Fruit fly (Drosophila melanogaster) whole organism, embryonic: ENCODE results near the gene CG5565.

Source experiments
- C15 ChIP-seq: fragments of 200-800 bp; sonication (Bioruptor generic); IDR thresholded peaks from 3 replicates; pipeline ENCODE4 v1.3.6; 2022; ENCODE audit warnings: missing biosample characterization, missing genetic modification characterization
- CG10462 ChIP-seq: fragments of 200-800 bp; sonication (Bioruptor generic); optimal IDR thresholded peaks from 2 replicates; lab custom pipeline; 2016; ENCODE audit warnings: missing biosample characterization, missing genetic modification characterization
- CG11504 ChIP-seq: fragments of 200-800 bp; sonication (Bioruptor generic); optimal IDR thresholded peaks from 3 replicates; lab custom pipeline; 2019; ENCODE audit warnings: missing biosample characterization, mild to moderate bottlenecking, missing genetic modification characterization, moderate library complexity
- CG12659 ChIP-seq: fragments of 200-800 bp; sonication (Bioruptor generic); optimal IDR thresholded peaks from 3 replicates; lab custom pipeline; 2017; ENCODE audit warnings: mild to moderate bottlenecking, missing biosample characterization, missing genetic modification reagents, missing genetic modification characterization
- CG12769 ChIP-seq: fragments of 200-800 bp; sonication (Bioruptor generic); optimal IDR thresholded peaks from 2 replicates; lab custom pipeline; 2019; ENCODE audit warnings: missing biosample characterization, mild to moderate bottlenecking, missing genetic modification characterization, moderate library complexity
- CG13287 ChIP-seq: fragments of 200-800 bp; sonication (Bioruptor generic); IDR thresholded peaks from 2 replicates; pipeline ENCODE4 v1.3.6; 2022; ENCODE audit warnings: missing biosample characterization, missing genetic modification characterization; ENCODE audit not compliant: partially characterized antibody
- CG13894 ChIP-seq: fragments of 200-800 bp; sonication (Bioruptor generic); optimal IDR thresholded peaks from 3 replicates; lab custom pipeline; 2018; ENCODE audit warnings: missing biosample characterization, mild to moderate bottlenecking, missing genetic modification characterization, moderate library complexity
- CG14860 ChIP-seq: fragments of 200-800 bp; sonication (Bioruptor generic); IDR thresholded peaks from 3 replicates; pipeline ENCODE4 v1.3.6; 2022; ENCODE audit warnings: missing biosample characterization, missing genetic modification characterization; ENCODE audit not compliant: partially characterized antibody
- CG15479 ChIP-seq: fragments of 200-800 bp; sonication (Bioruptor generic); optimal IDR thresholded peaks from 3 replicates; lab custom pipeline; 2019; ENCODE audit warnings: missing biosample characterization, mild to moderate bottlenecking, missing genetic modification characterization, moderate library complexity
- CG16815 ChIP-seq: fragments of 200-800 bp; sonication (Bioruptor generic); optimal IDR thresholded peaks from 3 replicates; lab custom pipeline; 2017; ENCODE audit warnings: missing biosample characterization, mild to moderate bottlenecking, missing genetic modification characterization
- CG17912 ChIP-seq: fragments of 200-800 bp; sonication (Bioruptor generic); optimal IDR thresholded peaks from 2 replicates; lab custom pipeline; 2018; ENCODE audit warnings: missing biosample characterization, mild to moderate bottlenecking, missing genetic modification characterization
- CG2116 ChIP-seq: fragments of 200-800 bp; sonication (Bioruptor generic); optimal IDR thresholded peaks from 3 replicates; lab custom pipeline; 2018; ENCODE audit warnings: missing biosample characterization, mild to moderate bottlenecking, missing genetic modification characterization
- CG3847 ChIP-seq: fragments of 200-800 bp; sonication (Bioruptor generic); IDR thresholded peaks from 2 replicates; pipeline ENCODE4 v1.3.6; 2022; ENCODE audit warnings: missing biosample characterization, missing genetic modification characterization
- CG4360 ChIP-seq: fragments of 200-800 bp; sonication (Bioruptor generic); IDR thresholded peaks from 2 replicates; pipeline ENCODE4 v1.3.6; 2022; ENCODE audit warnings: missing biosample characterization, missing genetic modification characterization
- CG4424 ChIP-seq: fragments of 200-800 bp; sonication (Bioruptor generic); optimal IDR thresholded peaks from 3 replicates; lab custom pipeline; 2016; ENCODE audit warnings: missing biosample characterization, missing genetic modification characterization
- CG4854 ChIP-seq: fragments of 200-800 bp; sonication (Bioruptor generic); optimal IDR thresholded peaks from 2 replicates; lab custom pipeline; 2016; ENCODE audit warnings: missing biosample characterization, missing genetic modification characterization, inconsistent platforms
- CG6175 ChIP-seq: fragments of 200-800 bp; sonication (Bioruptor generic); IDR thresholded peaks from 3 replicates; pipeline ENCODE4 v1.3.6; 2022; ENCODE audit warnings: missing biosample characterization, missing genetic modification characterization
- CG7839 ChIP-seq: fragments of 200-800 bp; sonication (Bioruptor generic); optimal IDR thresholded peaks from 3 replicates; lab custom pipeline; 2018; ENCODE audit warnings: missing biosample characterization, mild to moderate bottlenecking, missing genetic modification characterization, moderate library complexity
- CG9876 ChIP-seq: fragments of 200-800 bp; sonication (Bioruptor generic); optimal IDR thresholded peaks from 2 replicates; lab custom pipeline; 2016; ENCODE audit warnings: missing biosample characterization, missing genetic modification characterization
- Chrac-16 ChIP-seq: fragments of 200-800 bp; sonication (Bioruptor generic); optimal IDR thresholded peaks from 3 replicates; lab custom pipeline; 2016; ENCODE audit warnings: missing biosample characterization, missing genetic modification characterization
- CoRest ChIP-seq: fragments of 200-800 bp; sonication (Bioruptor generic); optimal IDR thresholded peaks from 3 replicates; lab custom pipeline; 2018; ENCODE audit warnings: missing biosample characterization, mild to moderate bottlenecking, missing genetic modification characterization, moderate library complexity
- Eip74EF ChIP-seq, 2 experiments: fragments of 200-800 bp in 1 of 2; fragments of >200 bp in 1 of 2; sonication (Bioruptor generic) in 1 of 2; optimal IDR thresholded peaks; 2 replicates each; lab custom pipeline; 2017 to 2019; ENCODE audit warnings: missing biosample characterization in 2 of 2, missing genetic modification characterization in 2 of 2, mild to moderate bottlenecking in 1 of 2, moderate library complexity in 1 of 2
- HLH4C ChIP-seq: fragments of 200-800 bp; sonication (Bioruptor generic); IDR thresholded peaks from 3 replicates; pipeline ENCODE4 v1.3.6; 2022; ENCODE audit warnings: missing biosample characterization, missing genetic modification characterization; ENCODE audit not compliant: partially characterized antibody
- Hand ChIP-seq: fragments of 200-800 bp; sonication (Bioruptor generic); optimal IDR thresholded peaks from 2 replicates; lab custom pipeline; 2017; ENCODE audit warnings: mild to moderate bottlenecking, missing biosample characterization, missing genetic modification reagents, missing genetic modification characterization
- Hey ChIP-seq: fragments of 200-800 bp; sonication (Bioruptor generic); optimal IDR thresholded peaks from 3 replicates; lab custom pipeline; 2018; ENCODE audit warnings: missing biosample characterization, mild to moderate bottlenecking, missing genetic modification characterization
- NC2α ChIP-seq: fragments of 200-800 bp; sonication (Bioruptor generic); optimal IDR thresholded peaks from 2 replicates; lab custom pipeline; 2016; ENCODE audit warnings: missing biosample characterization, missing genetic modification characterization
- Oaz ChIP-seq: fragments of 200-800 bp; sonication (Bioruptor generic); IDR thresholded peaks from 2 replicates; pipeline ENCODE4 v1.3.6; 2022; ENCODE audit warnings: missing biosample characterization, missing genetic modification characterization
- Sin3A ChIP-seq: fragments of >200 bp; optimal IDR thresholded peaks from 2 replicates; lab custom pipeline; 2018
- Sox100B ChIP-seq: fragments of 200-800 bp; sonication (Bioruptor generic); optimal IDR thresholded peaks from 3 replicates; lab custom pipeline; 2018; ENCODE audit warnings: missing biosample characterization, mild to moderate bottlenecking, missing genetic modification characterization
- az2 ChIP-seq: fragments of 200-800 bp; sonication (Bioruptor generic); optimal IDR thresholded peaks from 3 replicates; lab custom pipeline; 2016; ENCODE audit warnings: missing biosample characterization, missing genetic modification characterization
- bigmax ChIP-seq: fragments of 200-800 bp; sonication (Bioruptor generic); optimal IDR thresholded peaks from 2 replicates; lab custom pipeline; 2018; ENCODE audit warnings: missing biosample characterization, mild to moderate bottlenecking, missing genetic modification characterization
- caup ChIP-seq: fragments of 200-800 bp; sonication (Bioruptor generic); optimal IDR thresholded peaks from 3 replicates; lab custom pipeline; 2017; ENCODE audit warnings: missing biosample characterization, mild to moderate bottlenecking, missing genetic modification characterization, moderate library complexity; ENCODE audit not compliant: severe bottlenecking
- chm ChIP-seq: fragments of 200-800 bp; sonication (Bioruptor generic); IDR thresholded peaks from 2 replicates; pipeline ENCODE4 v1.3.6; 2022; ENCODE audit warnings: missing biosample characterization, missing genetic modification characterization
- ci ChIP-seq: fragments of 200-800 bp; sonication (Bioruptor generic); IDR thresholded peaks from 3 replicates; pipeline ENCODE4 v1.3.6; 2022; ENCODE audit warnings: missing biosample characterization, missing genetic modification characterization
- cwo ChIP-seq: fragments of 200-800 bp; sonication (Bioruptor generic); optimal IDR thresholded peaks from 3 replicates; lab custom pipeline; 2017; ENCODE audit warnings: missing biosample characterization, missing genetic modification characterization, mild to moderate bottlenecking, moderate library complexity, missing genetic modification reagents
- dmrt99B ChIP-seq: fragments of 200-800 bp; sonication (Bioruptor generic); optimal IDR thresholded peaks from 2 replicates; lab custom pipeline; 2018; ENCODE audit warnings: missing biosample characterization, mild to moderate bottlenecking, missing genetic modification characterization, moderate library complexity
- eve ChIP-seq, 2 experiments: fragments of >200 bp; optimal IDR thresholded peaks; 2 replicates each; lab custom pipeline; 2017; ENCODE audit warnings: missing biosample characterization in 2 of 2, missing genetic modification characterization in 2 of 2
- gcm2 ChIP-seq: fragments of 200-800 bp; sonication (Bioruptor generic); optimal IDR thresholded peaks from 2 replicates; lab custom pipeline; 2016; ENCODE audit warnings: missing biosample characterization, missing genetic modification characterization
- gem ChIP-seq: fragments of 200-800 bp; sonication (Bioruptor generic); optimal IDR thresholded peaks from 2 replicates; lab custom pipeline; 2019; ENCODE audit warnings: missing biosample characterization, mild to moderate bottlenecking, missing genetic modification characterization, moderate library complexity
- gfzf ChIP-seq: fragments of 200-800 bp; sonication (Bioruptor generic); optimal IDR thresholded peaks from 2 replicates; lab custom pipeline; 2016; ENCODE audit warnings: missing biosample characterization, mild to moderate bottlenecking, missing genetic modification characterization, moderate library complexity
- ind ChIP-seq: fragments of 200-800 bp; sonication (Bioruptor generic); optimal IDR thresholded peaks from 3 replicates; lab custom pipeline; 2016; ENCODE audit warnings: missing biosample characterization, missing genetic modification characterization
- nom ChIP-seq: fragments of 200-800 bp; sonication (Bioruptor generic); optimal IDR thresholded peaks from 2 replicates; lab custom pipeline; 2017; ENCODE audit warnings: missing biosample characterization, missing genetic modification characterization, mild to moderate bottlenecking, moderate library complexity, missing genetic modification reagents
- pfk ChIP-seq: fragments of 200-800 bp; sonication (Bioruptor generic); optimal IDR thresholded peaks from 2 replicates; lab custom pipeline; 2018; ENCODE audit warnings: missing biosample characterization, mild to moderate bottlenecking, missing genetic modification characterization, moderate library complexity
- pzg ChIP-seq: fragments of 200-800 bp; sonication (Bioruptor generic); optimal IDR thresholded peaks from 3 replicates; lab custom pipeline; 2018; ENCODE audit warnings: missing biosample characterization, mild to moderate bottlenecking, missing genetic modification characterization, moderate library complexity
- ranshi ChIP-seq: fragments of 200-800 bp; sonication (Bioruptor generic); IDR thresholded peaks from 2 replicates; pipeline ENCODE4 v1.3.6; 2022; ENCODE audit warnings: missing biosample characterization, missing genetic modification characterization
- ssp ChIP-seq: fragments of 200-800 bp; sonication (Bioruptor generic); IDR thresholded peaks from 2 replicates; pipeline ENCODE4 v1.3.6; 2022; ENCODE audit warnings: missing biosample characterization, missing genetic modification characterization
- tup ChIP-seq: fragments of 200-800 bp; sonication (Bioruptor generic); optimal IDR thresholded peaks from 2 replicates; lab custom pipeline; 2016; ENCODE audit warnings: missing biosample characterization, mild to moderate bottlenecking, missing genetic modification characterization, moderate library complexity
- zf30C ChIP-seq: fragments of 200-800 bp; sonication (Bioruptor generic); optimal IDR thresholded peaks from 3 replicates; lab custom pipeline; 2018; ENCODE audit warnings: missing biosample characterization, mild to moderate bottlenecking, missing genetic modification characterization

The CG5565 gene

dm6 chr2L:1361771-1362632, 6.3 kb upstream of the CG5565 start, which contains the start of gene NLaz (continued):
- TF ChIP-seq Hand (GFP tag; lab: Kevin White, UChicago) (no peak), CG3847 (GFP tag; lab: Robert Waterston, UW) (peak; percentile 53), CG9876 (GFP tag; lab: Kevin White, UChicago) (no peak), CG2116 (GFP tag; lab: Kevin White, UChicago) (no peak), gem (tag; lab: Kevin White, UChicago) (peak; percentile 12), Eip74EF (GFP tag; optimal IDR thresholded peaks at IDR 0.05; lab: Kevin White, UChicago) (no peak), CG14860 (GFP tag; lab: Robert Waterston, UW) (no peak), NC2α (GFP tag; lab: Kevin White, UChicago) (no peak), dmrt99B (tag; lab: Kevin White, UChicago) (peak; percentile 28), CG15479 (no peak), pzg (GFP tag; lab: Kevin White, UChicago) (no peak), CG12769 (no peak), CG4424 (GFP tag; lab: Kevin White, UChicago) (no peak), HLH4C (GFP tag; lab: Robert Waterston, UW) (no peak), CoRest (tag; lab: Kevin White, UChicago) (peak; percentile 19), gcm2 (no peak), CG6175 (GFP tag; lab: Robert Waterston, UW) (no peak), zf30C (GFP tag; lab: Kevin White, UChicago) (no peak), Oaz (GFP tag; lab: Robert Waterston, UW) (no peak), CG10462 (no peak), CG17912 (GFP tag; lab: Kevin White, UChicago) (no peak), bigmax (GFP tag; lab: Kevin White, UChicago) (no peak), CG11504 (tag; lab: Kevin White, UChicago) (peak; percentile 63), ssp (GFP tag; lab: Robert Waterston, UW) (peak; percentile 38; the same call in 1 of the 2 replicates), az2 (GFP tag; lab: Kevin White, UChicago) (peak; percentile 60), ranshi (GFP tag; lab: Robert Waterston, UW) (peak; percentile 67), CG12659 (GFP tag; lab: Kevin White, UChicago) (peak; percentile 27), nom (GFP tag; lab: Kevin White, UChicago) (no peak), Sox100B (GFP tag; lab: Kevin White, UChicago) (no peak), CG4360 (no peak), cwo (GFP tag; lab: Kevin White, UChicago) (no peak), caup (GFP tag; lab: Kevin White, UChicago) (peak; percentile 29), chm (no peak), tup (no peak), CG13894 (tag; lab: Kevin White, UChicago) (no peak), CG16815 (GFP tag; lab: Kevin White, UChicago) (no peak), ci (GFP tag; lab: Robert Waterston, UW) (peak; percentile 44; the same call in 1 of the 3 replicates), pfk (GFP tag; lab: Kevin White, UChicago) (no peak), Hey (tag; lab: Kevin White, UChicago) (no peak), gfzf (no peak), eve (GFP tag; optimal IDR thresholded peaks at IDR 0.05; lab: Kevin White, UChicago) (no peak), CG13287 (GFP tag; lab: Robert Waterston, UW) (no peak), CG7839 (peak; percentile 48), C15 (GFP tag; lab: Robert Waterston, UW) (no peak), Chrac-16 (GFP tag; lab: Kevin White, UChicago) (no peak), Sin3A (lab: Kevin White, UChicago) (no peak), CG4854 (no peak), ind (GFP tag; lab: Kevin White, UChicago) (peak; percentile 2)
